Worm (Caenorhabditis elegans): ENCODE data around the gene F15B9.10.
A peak's percentile ranks its signal among the peaks of the same experiment; 100 is the strongest.
"Not testable (repeated sequence)": the region's sequence is repeated elsewhere in the genome, so short reads cannot be mapped to it uniquely, and the experiment has no call there.

The F15B9.10 gene

DNA sequence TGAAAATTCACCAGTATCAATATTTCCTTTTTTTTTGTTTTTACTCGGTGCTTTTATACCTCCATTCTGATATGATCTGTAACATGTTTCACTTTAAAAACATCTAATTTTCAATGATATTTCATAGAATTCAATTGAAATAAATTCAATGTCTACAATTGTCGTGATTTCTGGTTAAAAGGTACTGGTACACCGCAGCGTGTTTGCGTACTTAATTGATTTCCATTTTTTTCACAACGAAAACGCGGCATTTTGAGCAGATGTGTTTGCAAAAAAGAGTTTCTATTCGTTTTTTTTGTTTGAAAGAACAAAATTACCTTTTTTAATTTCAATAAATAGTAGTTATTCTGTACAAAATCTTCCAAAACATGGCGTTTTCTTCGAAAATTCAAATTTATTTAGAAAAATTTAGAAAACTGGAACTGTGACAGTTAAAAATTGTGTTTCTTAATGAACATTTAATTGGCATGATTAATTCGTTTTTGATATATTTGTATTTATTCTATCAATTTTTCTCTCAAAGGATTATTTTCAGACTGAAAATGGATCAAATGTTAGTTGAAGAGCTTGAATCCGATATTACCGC is 38.1 kb downstream of the F15B9.10 start, which contains the start of gene pnn-1 (continued):
- no peak for TF ChIP-seq ama-1 (optimal IDR thresholded peaks at IDR 0.05)

DNA sequence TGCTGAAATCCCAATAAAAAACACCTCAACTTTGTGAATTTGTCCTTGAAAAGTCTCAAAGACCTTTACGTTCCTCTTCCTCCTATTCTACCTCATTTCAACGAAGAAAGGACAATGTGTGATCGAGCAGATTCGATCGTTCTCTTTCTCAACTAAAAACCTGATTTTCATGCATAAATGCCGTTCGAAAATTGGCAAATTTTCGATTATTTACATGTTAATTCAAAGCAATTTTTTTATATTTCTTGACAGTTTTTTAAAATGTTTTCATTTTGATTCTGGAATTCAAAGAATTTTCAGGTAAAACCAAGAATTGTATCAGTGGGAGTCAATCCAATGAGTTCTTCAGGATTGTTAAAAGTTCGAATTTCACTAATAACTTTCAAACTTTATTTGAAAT is 40.2 kb downstream of the F15B9.10 start, which contains the start of gene lin-46:
TSS of gene lin-46 (plus strand) at position 301 of the 400 bp plus-strand sequence.
- no peak for TF ChIP-seq nhr-25 (tag; optimal IDR thresholded peaks at IDR 0.05)
- no peak for TF ChIP-seq sma-3 (GFP tag; optimal IDR thresholded peaks at IDR 0.05)
- TF ChIP-seq nhr-129 (tag; optimal IDR thresholded peaks at IDR 0.05), result no peak
- TF ChIP-seq ztf-4 (tag; optimal IDR thresholded peaks at IDR 0.05), result no peak
- no peak for TF ChIP-seq Y55F3AM.14 (GFP tag; optimal IDR thresholded peaks at IDR 0.05)

DNA sequence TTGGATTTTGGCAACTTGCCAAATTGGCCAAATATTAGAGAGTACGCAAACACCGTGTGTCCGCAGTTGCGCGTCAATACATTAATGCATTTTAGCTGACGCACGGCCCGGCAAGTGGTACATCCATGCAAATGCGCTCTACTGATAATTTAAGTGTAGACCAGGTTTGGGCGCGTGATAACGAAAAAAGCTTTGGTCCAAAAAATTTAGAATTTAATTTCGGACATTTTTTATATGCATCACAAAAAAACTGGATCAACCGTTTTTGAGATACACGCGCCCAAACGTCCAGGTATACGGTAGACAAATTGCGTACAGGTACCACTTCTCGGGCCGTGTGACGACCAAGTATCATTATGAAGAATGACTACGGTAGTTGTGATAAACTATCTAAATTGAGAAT is 40.8 kb downstream of the F15B9.10 start, which contains the start of gene R186.8:
TSS of gene R186.8 (minus strand) at position 58 of the 403 bp plus-strand sequence.
- TF ChIP-seq nhr-21 (tag; optimal IDR thresholded peaks at IDR 0.05) (peak; percentile 30), lin-11 (tag; optimal IDR thresholded peaks at IDR 0.05) (peak; percentile 32), sma-9 (GFP tag; optimal IDR thresholded peaks at IDR 0.05) (peak; percentile 55), nhr-25 (tag; optimal IDR thresholded peaks at IDR 0.05) (peak; percentile 27), sem-4 (tag; optimal IDR thresholded peaks at IDR 0.05) (peak; percentile 2), crh-2 (tag; optimal IDR thresholded peaks at IDR 0.05) (peak; percentile 41), C34F6.9 (tag; optimal IDR thresholded peaks at IDR 0.05) (peak; percentile 64), sma-3 (GFP tag; optimal IDR thresholded peaks at IDR 0.05) (peak; percentile 91), fos-1 (tag; optimal IDR thresholded peaks at IDR 0.05) (peak; percentile 3), Y55F3AM.14 (GFP tag; optimal IDR thresholded peaks at IDR 0.05) (peak; percentile 73), nhr-129 (tag; optimal IDR thresholded peaks at IDR 0.05) (peak; percentile 60), F13H6.1 (tag; optimal IDR thresholded peaks at IDR 0.05) (peak; percentile 68), lsy-2 (tag; optimal IDR thresholded peaks at IDR 0.05) (peak; percentile 56 to 94), unc-55 (GFP tag; optimal IDR thresholded peaks at IDR 0.05) (peak; percentile 46), gmeb-1 (tag; optimal IDR thresholded peaks at IDR 0.05) (peak; percentile 39)
- not testable (repeated sequence) for TF ChIP-seq sma-9 (tag; optimal IDR thresholded peaks at IDR 0.05)

DNA sequence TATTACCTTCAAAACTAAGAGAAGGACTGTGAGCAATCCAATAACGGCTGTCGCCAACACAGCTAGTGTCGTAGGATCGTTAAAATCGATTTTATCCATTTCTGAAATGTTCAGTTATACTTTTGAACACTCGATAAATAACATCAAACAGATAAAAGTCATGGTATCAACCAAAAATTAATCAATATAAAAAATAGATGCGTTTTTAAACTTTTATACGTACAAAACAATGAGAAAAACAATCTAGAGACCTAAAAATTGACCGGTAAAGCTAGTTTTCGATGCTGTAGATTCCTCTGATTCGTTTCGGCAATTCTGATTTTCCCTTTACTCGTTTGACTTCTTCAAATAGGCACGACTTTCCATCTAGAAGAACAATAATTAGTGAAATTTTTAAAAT is 41.6 kb downstream of the F15B9.10 start, which contains the start of gene R186.3:
TSS of gene R186.3 (minus strand) at position 101 of the 400 bp plus-strand sequence.
- TF ChIP-seq egl-27 (tag; optimal IDR thresholded peaks at IDR 0.05), result no peak
- TF ChIP-seq crh-2 (tag; optimal IDR thresholded peaks at IDR 0.05), result no peak
- TF ChIP-seq elt-1 (tag; optimal IDR thresholded peaks at IDR 0.05), result no peak
- no peak for TF ChIP-seq sma-9 (GFP tag; optimal IDR thresholded peaks at IDR 0.05)
- TF ChIP-seq sma-9 (tag; optimal IDR thresholded peaks at IDR 0.05), result no peak
- TF ChIP-seq ztf-4 (tag; optimal IDR thresholded peaks at IDR 0.05), result no peak
- no peak for TF ChIP-seq peb-1 (tag; optimal IDR thresholded peaks at IDR 0.05)
- no peak for TF ChIP-seq aly-2 (tag; optimal IDR thresholded peaks at IDR 0.05)
- TF ChIP-seq fos-1 (tag; optimal IDR thresholded peaks at IDR 0.05), result no peak
- no peak for TF ChIP-seq nhr-21 (tag; optimal IDR thresholded peaks at IDR 0.05)
- no peak for TF ChIP-seq ZK546.5 (tag; optimal IDR thresholded peaks at IDR 0.05)
- TF ChIP-seq unc-55 (GFP tag; optimal IDR thresholded peaks at IDR 0.05), result no peak
- no peak for TF ChIP-seq sma-3 (GFP tag; optimal IDR thresholded peaks at IDR 0.05)
- no peak for TF ChIP-seq lin-11 (tag; optimal IDR thresholded peaks at IDR 0.05)

DNA sequence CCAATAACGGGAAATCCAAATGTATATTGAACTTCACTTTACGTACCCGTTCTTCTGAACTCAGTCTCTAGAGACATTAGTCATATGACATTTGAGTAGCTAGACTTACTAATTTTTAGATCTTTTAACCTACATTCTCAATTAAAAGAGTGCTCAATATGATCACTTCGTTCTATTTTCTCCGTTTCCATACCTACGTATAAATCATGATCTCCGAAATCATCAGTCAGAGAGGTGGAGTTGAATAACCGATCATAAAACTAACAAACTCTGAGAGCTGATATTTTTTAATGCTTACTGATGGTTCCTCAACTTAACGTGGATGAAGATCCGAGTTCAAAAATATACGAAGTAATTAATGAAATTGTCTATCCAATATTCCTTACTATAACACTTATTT is 44.6 kb downstream of the F15B9.10 start, which contains the start of gene srd-35:
TSS of gene srd-35 (plus strand) at position 301 of the 400 bp plus-strand sequence.
- no peak for TF ChIP-seq mdl-1 (tag; optimal IDR thresholded peaks at IDR 0.05)
- no peak for TF ChIP-seq C34F6.9 (tag; optimal IDR thresholded peaks at IDR 0.05)
- TF ChIP-seq lin-13 (GFP tag; optimal IDR thresholded peaks at IDR 0.05), result no peak
- no peak for TF ChIP-seq lin-11 (tag; optimal IDR thresholded peaks at IDR 0.05)
- TF ChIP-seq nhr-6 (tag; optimal IDR thresholded peaks at IDR 0.05), result no peak
- TF ChIP-seq R02D3.7 (tag; optimal IDR thresholded peaks at IDR 0.05), result no peak
- no peak for TF ChIP-seq unc-55 (GFP tag; optimal IDR thresholded peaks at IDR 0.05)
- TF ChIP-seq ZK546.5 (tag; optimal IDR thresholded peaks at IDR 0.05), result no peak
- TF ChIP-seq nhr-11 (tag; optimal IDR thresholded peaks at IDR 0.05), result no peak
- no peak for TF ChIP-seq zag-1 (tag; optimal IDR thresholded peaks at IDR 0.05)
- TF ChIP-seq skn-1 (tag; optimal IDR thresholded peaks at IDR 0.05), result no peak
- no peak for TF ChIP-seq ztf-4 (tag; optimal IDR thresholded peaks at IDR 0.05)
- TF ChIP-seq elt-1 (tag; optimal IDR thresholded peaks at IDR 0.05), result no peak
- TF ChIP-seq nhr-237 (tag; optimal IDR thresholded peaks at IDR 0.05), result no peak
- no peak for TF ChIP-seq nhr-129 (tag; optimal IDR thresholded peaks at IDR 0.05)
- TF ChIP-seq blmp-1 (tag; optimal IDR thresholded peaks at IDR 0.05; ENCODE audit: insufficient read depth), result no peak
- no peak for TF ChIP-seq nhr-25 (tag; optimal IDR thresholded peaks at IDR 0.05)

Data from whole organism, L2 larva.